Fruit fly (Drosophila melanogaster) whole organism, adult: ENCODE data around the gene CG1792.

Experiments
- CG11617 ChIP-seq: fragments of 200-800 bp; sonication (Bioruptor generic); optimal IDR thresholded peaks from 2 replicates; lab custom pipeline; 2017; ENCODE audit warnings: mild to moderate bottlenecking, missing biosample characterization, missing genetic modification reagents, missing genetic modification characterization
- CG12768 ChIP-seq: fragments of 200-800 bp; sonication (Bioruptor generic); optimal IDR thresholded peaks from 2 replicates; lab custom pipeline; 2017; ENCODE audit warnings: missing biosample characterization, missing genetic modification characterization, mild to moderate bottlenecking, moderate library complexity, missing genetic modification reagents
- CG14711 ChIP-seq: fragments of 200-800 bp; sonication (Bioruptor generic); optimal IDR thresholded peaks from 2 replicates; lab custom pipeline; 2018; ENCODE audit warnings: missing biosample characterization, mild to moderate bottlenecking, missing genetic modification characterization, moderate library complexity
- CG33017 ChIP-seq: fragments of 200-800 bp; sonication (Bioruptor generic); optimal IDR thresholded peaks from 2 replicates; lab custom pipeline; 2018; ENCODE audit warnings: missing biosample characterization, mild to moderate bottlenecking, missing genetic modification characterization, moderate library complexity
- CG7045 ChIP-seq: fragments of 200-800 bp; sonication (Bioruptor generic); optimal IDR thresholded peaks from 2 replicates; lab custom pipeline; 2017; ENCODE audit warnings: missing biosample characterization, mild to moderate bottlenecking, missing genetic modification characterization
- Hr96 ChIP-seq: fragments of 200-800 bp; sonication (Bioruptor generic); optimal IDR thresholded peaks from 2 replicates; lab custom pipeline; 2016; ENCODE audit warnings: missing biosample characterization, missing genetic modification characterization
- cic ChIP-seq: fragments of 200-800 bp; sonication (Bioruptor generic); optimal IDR thresholded peaks from 2 replicates; lab custom pipeline; 2017; ENCODE audit warnings: missing biosample characterization, mild to moderate bottlenecking, missing genetic modification characterization, moderate library complexity
- cnc ChIP-seq, 2 experiments: fragments of >200 bp; optimal IDR thresholded peaks; 2 replicates each; lab custom pipeline; 2017
- pad ChIP-seq: fragments of 200-800 bp; sonication (Bioruptor generic); optimal IDR thresholded peaks from 3 replicates; lab custom pipeline; 2017; ENCODE audit warnings: missing biosample characterization, missing genetic modification characterization, mild to moderate bottlenecking, moderate library complexity, missing genetic modification reagents

DNA sequence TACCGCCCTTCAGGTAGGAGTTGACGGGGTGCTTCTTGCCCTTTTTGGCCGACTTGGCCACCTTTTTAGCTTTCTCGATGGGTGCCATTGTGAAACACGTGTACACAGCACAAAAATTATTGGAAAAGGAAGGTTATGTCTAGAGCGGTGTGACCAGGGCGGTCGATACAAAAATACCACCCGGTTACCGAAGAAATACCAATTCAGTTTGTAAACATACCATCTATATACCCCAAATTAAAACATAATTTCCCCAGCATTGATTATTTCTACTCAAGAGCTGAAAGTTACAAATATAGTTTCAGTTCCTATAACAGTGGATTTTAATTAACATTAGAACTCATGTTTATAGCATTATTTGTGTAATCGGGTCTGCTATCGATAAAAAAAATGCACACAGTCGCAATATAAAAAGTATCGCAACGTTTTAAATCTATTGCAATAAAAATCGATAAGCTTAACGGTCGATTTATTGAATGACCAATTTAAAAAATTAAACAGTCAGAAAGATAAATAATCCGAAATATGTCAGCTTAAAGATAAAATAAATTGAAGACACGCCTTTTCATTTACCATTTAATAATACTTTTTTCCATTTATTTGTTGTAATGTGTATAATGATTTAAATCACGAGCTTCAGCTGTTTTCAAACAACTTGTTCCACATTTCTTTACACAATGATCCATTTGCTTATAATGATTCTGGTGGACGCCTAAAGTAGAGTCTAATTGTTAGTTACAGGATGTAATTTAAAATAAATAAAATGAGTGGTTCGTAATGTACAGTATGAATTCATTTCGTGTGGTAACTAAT lies 19.8 kb upstream of the CG1792 start, which contains the start of gene RpL6:
- TF ChIP-seq CG14711 (tag; lab: Kevin White, UChicago) (peak; percentile 43), CG7045 (GFP tag; lab: Kevin White, UChicago) (no peak), CG11617 (GFP tag; lab: Kevin White, UChicago) (peak; percentile 62), CG12768 (GFP tag; lab: Kevin White, UChicago) (peak; percentile 12), pad (GFP tag; lab: Kevin White, UChicago) (peak; percentile 13), cic (GFP tag; lab: Kevin White, UChicago) (peak; percentile 29), cnc (optimal IDR thresholded peaks at IDR 0.05; lab: Kevin White, UChicago) (no peak), CG33017 (tag; lab: Kevin White, UChicago) (no peak), Hr96 (GFP tag; lab: Kevin White, UChicago) (no peak)
